Worm (Caenorhabditis elegans): ENCODE results near the gene mlc-5.

DNA sequence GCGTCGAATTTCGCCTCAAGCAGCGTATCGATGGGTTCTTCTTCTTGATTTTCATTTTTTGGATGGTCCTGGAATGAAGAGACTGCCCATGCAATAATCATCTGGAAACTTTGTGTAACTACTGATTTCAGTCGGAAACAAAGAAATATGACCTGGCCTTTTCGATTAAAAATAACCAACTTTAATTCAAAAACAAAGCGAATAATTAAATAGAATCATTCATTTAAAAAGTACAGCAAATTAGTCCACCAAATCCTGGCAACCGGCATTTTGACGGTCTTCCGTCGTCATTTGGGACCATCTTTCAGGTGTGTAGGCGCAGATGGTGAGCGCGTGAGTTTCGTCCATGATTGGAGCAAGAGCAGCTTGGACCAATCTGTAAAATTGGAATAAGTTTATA lies 18.5 kb downstream of the mlc-5 start, which contains the start of gene acbp-5:
- TF ChIP-seq unc-39 (tag; optimal IDR thresholded peaks at IDR 0.05) (no peak), ztf-11 (tag; optimal IDR thresholded peaks at IDR 0.05) (no peak), pha-4 (tag; optimal IDR thresholded peaks at IDR 0.05) (no peak), mep-1 (tag; optimal IDR thresholded peaks at IDR 0.05) (no peak), nhr-237 (tag; optimal IDR thresholded peaks at IDR 0.05) (no peak), ces-1 (GFP tag; optimal IDR thresholded peaks at IDR 0.05) (no peak)

Measured in whole organism, mixed stage, embryonic.